Worm (Caenorhabditis elegans): ENCODE data around the gene C46G7.5.
"Not testable (repeated sequence)": the region's sequence is repeated elsewhere in the genome, so short reads cannot be mapped to it uniquely, and the experiment has no call there.

C46G7.5 gene

DNA sequence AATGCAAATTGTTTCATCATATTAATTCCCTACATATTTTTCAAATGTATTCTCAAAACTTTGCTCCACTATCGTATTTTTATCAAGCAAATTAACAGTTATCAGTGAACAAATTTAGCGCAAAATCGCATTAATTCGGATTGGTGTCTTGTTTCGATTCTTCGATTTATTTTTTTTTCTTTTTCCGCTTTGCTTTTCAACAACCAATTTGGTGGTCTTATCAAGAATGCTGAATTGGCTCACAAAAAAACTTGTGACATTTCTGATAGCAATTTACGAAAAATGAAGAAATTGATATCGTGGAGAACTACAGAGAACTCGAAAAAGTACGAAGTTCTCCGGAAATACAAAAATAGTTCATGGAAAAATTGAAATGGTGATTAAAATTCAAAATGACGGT lies 37.0 kb upstream of the C46G7.5 start:
- TF ChIP-seq nhr-237 (tag; optimal IDR thresholded peaks at IDR 0.05): no peak
- TF ChIP-seq unc-120 (tag; optimal IDR thresholded peaks at IDR 0.05; ENCODE audit: poor library complexity, severe bottlenecking): no peak
- no peak for TF ChIP-seq mls-2 (tag; optimal IDR thresholded peaks at IDR 0.05)
- no peak for TF ChIP-seq mab-5 (tag; optimal IDR thresholded peaks at IDR 0.05)
- TF ChIP-seq pha-4 (tag; optimal IDR thresholded peaks at IDR 0.05): no peak
- TF ChIP-seq elt-3 (tag; optimal IDR thresholded peaks at IDR 0.05): no peak
- TF ChIP-seq lin-32 (GFP tag; optimal IDR thresholded peaks at IDR 0.05): no peak
- no peak for TF ChIP-seq nhr-76 (tag; optimal IDR thresholded peaks at IDR 0.05)
- no peak for TF ChIP-seq flh-1 (GFP tag; optimal IDR thresholded peaks at IDR 0.05)
- TF ChIP-seq ham-2 (GFP tag; optimal IDR thresholded peaks at IDR 0.05): no peak
- no peak for TF ChIP-seq lin-13 (tag; optimal IDR thresholded peaks at IDR 0.05)
- no peak for TF ChIP-seq hlh-1 (tag; optimal IDR thresholded peaks at IDR 0.05)
- TF ChIP-seq cnd-1 (tag; optimal IDR thresholded peaks at IDR 0.05): no peak
- TF ChIP-seq tbx-8 (GFP tag; optimal IDR thresholded peaks at IDR 0.05): no peak
- TF ChIP-seq nhr-28 (tag; optimal IDR thresholded peaks at IDR 0.05): no peak
- TF ChIP-seq ces-1 (GFP tag; optimal IDR thresholded peaks at IDR 0.05): no peak
- TF ChIP-seq drap-1 (GFP tag; optimal IDR thresholded peaks at IDR 0.05): no peak
- TF ChIP-seq nhr-2 (tag; optimal IDR thresholded peaks at IDR 0.05): no peak
- no peak for TF ChIP-seq unc-62 (GFP tag; optimal IDR thresholded peaks at IDR 0.05)
- TF ChIP-seq sptf-1 (tag; optimal IDR thresholded peaks at IDR 0.05): no peak

DNA sequence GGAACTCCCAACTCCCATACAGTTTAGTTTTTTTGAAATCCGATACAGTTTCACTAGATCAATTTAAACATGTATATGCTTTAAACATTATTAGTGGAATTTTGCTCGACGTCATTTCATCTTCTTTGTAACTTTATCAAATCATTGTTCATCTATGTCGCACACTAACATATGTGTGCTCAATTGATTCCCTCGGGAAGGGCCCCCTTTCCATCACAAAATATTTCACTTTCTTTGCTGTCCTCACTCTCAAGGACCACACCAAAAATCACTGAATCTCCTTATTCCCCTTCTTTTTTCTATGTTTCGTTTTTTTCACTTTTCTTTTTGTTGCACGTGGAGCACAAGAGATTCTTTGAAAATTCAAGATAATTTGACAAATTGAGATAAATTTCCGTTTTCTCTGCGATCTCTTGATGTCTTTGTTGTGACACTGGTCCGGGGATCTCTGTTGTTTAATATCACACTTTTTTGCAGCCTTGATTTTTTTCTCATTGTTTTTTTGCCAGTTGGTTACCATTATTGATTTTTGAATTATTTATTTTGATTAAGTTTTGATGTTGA lies 35.8 kb upstream of the C46G7.5 start:
- TF ChIP-seq nhr-237 (tag; optimal IDR thresholded peaks at IDR 0.05): no peak
- TF ChIP-seq ces-1 (GFP tag; optimal IDR thresholded peaks at IDR 0.05): peak; percentile 16

DNA sequence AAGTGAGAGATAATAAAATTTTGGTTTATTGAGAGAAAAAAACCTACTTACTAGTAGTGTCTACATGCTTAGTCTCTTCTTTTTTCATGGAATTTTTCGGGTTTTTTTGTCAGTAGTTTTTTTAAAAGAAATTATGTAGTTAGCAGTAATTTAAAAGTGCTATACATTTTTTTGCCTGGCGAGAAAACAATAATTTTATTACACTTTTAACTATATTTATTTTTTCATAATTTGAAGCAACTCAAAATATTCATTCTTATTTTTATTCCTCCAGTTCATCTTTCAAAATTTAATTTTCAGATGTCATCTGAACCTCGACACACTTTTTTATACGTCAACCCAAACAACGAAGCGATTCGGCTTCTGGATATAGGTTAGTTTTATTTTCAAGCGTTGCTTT lies 29.2 kb upstream of the C46G7.5 start, which contains the start of gene kcc-2:
Gene kcc-2 (plus strand): TSS at position 301 of the 400 bp plus-strand sequence.
- TF ChIP-seq lin-32 (GFP tag; optimal IDR thresholded peaks at IDR 0.05) (no peak), tbx-8 (GFP tag; optimal IDR thresholded peaks at IDR 0.05) (no peak), drap-1 (GFP tag; optimal IDR thresholded peaks at IDR 0.05) (no peak), bed-3 (GFP tag; optimal IDR thresholded peaks at IDR 0.05) (no peak), unc-62 (GFP tag; optimal IDR thresholded peaks at IDR 0.05) (no peak), cnd-1 (tag; optimal IDR thresholded peaks at IDR 0.05) (no peak), pha-4 (tag; optimal IDR thresholded peaks at IDR 0.05) (no peak)

DNA sequence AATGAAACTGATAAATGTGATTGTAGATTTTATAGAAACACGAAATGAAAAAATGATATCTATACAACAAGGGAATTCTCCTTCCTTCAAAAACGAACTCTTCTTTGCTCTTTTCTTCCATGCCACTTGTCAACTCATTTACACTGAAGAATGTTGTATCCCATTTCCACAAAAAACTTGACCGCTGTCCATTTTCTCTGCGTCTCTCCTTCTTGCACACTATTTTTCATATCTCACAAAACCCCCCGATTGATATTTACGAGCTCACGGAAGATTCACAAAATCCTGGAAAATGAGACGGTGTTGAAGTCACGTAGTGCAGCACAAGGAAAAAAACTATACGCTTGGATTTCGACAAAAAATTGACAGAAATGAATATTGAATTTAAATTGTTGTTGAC lies 23.7 kb upstream of the C46G7.5 start:
- no peak for TF ChIP-seq lin-32 (GFP tag; optimal IDR thresholded peaks at IDR 0.05)
- no peak for TF ChIP-seq unc-62 (GFP tag; optimal IDR thresholded peaks at IDR 0.05)

DNA sequence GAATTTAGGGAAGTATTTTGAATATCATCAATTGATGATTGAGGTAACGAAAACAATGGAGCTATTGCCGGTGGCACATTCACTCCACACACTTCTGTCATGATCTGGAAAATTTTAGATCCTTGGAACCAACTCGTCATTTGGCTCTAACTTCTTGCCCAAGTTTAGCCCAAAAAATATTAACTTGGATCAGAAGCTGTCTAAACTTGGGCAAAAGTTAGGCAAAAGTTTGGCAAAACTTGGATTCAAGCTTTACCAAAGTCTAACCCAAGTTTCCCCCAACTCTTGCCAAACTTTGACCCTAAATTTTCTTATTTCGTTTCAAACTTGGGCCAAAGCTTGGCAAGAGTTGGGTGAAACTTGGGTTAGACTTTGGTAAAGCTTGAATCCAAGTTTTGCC lies 22.1 kb upstream of the C46G7.5 start, which contains the start of gene pqn-22:
Gene pqn-22 (minus strand): TSS at position 101 of the 400 bp plus-strand sequence.
- TF ChIP-seq ceh-39 (tag; optimal IDR thresholded peaks at IDR 0.05); mls-2 (tag; optimal IDR thresholded peaks at IDR 0.05); drap-1 (GFP tag; optimal IDR thresholded peaks at IDR 0.05): not testable (repeated sequence)

DNA sequence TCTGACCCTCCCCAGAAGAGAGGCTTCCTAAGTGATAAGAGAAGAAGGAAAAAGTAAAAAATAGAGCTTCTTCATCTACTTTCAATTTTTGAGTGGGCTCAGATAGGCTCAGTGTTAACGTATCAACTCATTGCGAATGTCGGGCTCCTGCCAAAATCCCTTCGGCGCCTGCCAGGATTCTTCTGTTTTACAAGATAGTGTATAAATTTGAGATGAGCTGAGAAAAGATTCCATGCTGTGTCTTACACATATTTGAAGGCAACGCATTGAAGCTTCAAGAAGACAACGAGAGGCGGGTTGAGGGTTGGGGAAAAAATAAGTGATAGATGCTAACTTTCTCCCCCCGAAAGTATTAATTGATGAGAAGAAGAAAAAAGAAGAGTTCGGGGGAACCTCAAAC lies 21.0 kb upstream of the C46G7.5 start:
- TF ChIP-seq tbx-8 (GFP tag; optimal IDR thresholded peaks at IDR 0.05): no peak
- peak; percentile 15 for TF ChIP-seq unc-120 (tag; optimal IDR thresholded peaks at IDR 0.05; ENCODE audit: poor library complexity, severe bottlenecking)
- TF ChIP-seq pha-4 (tag; optimal IDR thresholded peaks at IDR 0.05): no peak
- no peak for TF ChIP-seq lin-32 (GFP tag; optimal IDR thresholded peaks at IDR 0.05)
- TF ChIP-seq mep-1 (tag; optimal IDR thresholded peaks at IDR 0.05): no peak
- no peak for TF ChIP-seq nhr-2 (tag; optimal IDR thresholded peaks at IDR 0.05)

DNA sequence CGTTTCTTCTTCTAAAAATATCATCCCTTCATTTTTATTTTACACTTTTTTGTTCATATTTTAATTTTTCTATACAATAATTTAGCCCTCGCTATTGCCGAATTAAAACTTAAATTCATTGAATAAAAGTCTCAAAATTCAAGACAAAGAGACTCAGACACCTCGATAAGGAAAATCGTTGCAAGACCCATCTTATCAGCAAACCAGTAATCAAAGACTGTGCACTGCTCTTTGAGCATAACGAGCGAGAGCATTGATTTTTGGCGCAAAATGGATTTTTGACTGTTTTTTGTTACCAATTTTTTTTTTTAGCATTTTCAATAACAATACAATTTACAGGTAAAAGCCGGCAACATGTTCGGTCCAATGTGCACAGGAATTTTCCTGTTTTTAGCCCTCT lies 6.2 kb upstream of the C46G7.5 start, which contains the start of gene C46G7.1:
Gene C46G7.1 (plus strand): TSS at position 340 of the 400 bp plus-strand sequence.
- TF ChIP-seq ztf-11 (tag; optimal IDR thresholded peaks at IDR 0.05) (no peak), nhr-76 (tag; optimal IDR thresholded peaks at IDR 0.05) (no peak), sptf-1 (tag; optimal IDR thresholded peaks at IDR 0.05) (no peak), nhr-237 (tag; optimal IDR thresholded peaks at IDR 0.05) (no peak), cnd-1 (tag; optimal IDR thresholded peaks at IDR 0.05) (no peak), flh-1 (GFP tag; optimal IDR thresholded peaks at IDR 0.05) (no peak), nhr-28 (tag; optimal IDR thresholded peaks at IDR 0.05) (no peak), snpc-4 (tag; optimal IDR thresholded peaks at IDR 0.05) (no peak), ceh-43 (GFP tag; optimal IDR thresholded peaks at IDR 0.05) (no peak), unc-62 (GFP tag; optimal IDR thresholded peaks at IDR 0.05) (no peak), ceh-83 (GFP tag; optimal IDR thresholded peaks at IDR 0.05) (no peak), tbx-8 (GFP tag; optimal IDR thresholded peaks at IDR 0.05) (no peak), unc-120 (tag; optimal IDR thresholded peaks at IDR 0.05; ENCODE audit: poor library complexity, severe bottlenecking) (no peak)
